Worm (Caenorhabditis elegans) whole organism, late embryonic: ENCODE data around the gene srx-105.

Experiments
- C08G9.2 ChIP-seq: sonication (generic microtip); optimal IDR thresholded peaks from 2 replicates; lab custom pipeline; 2016; ENCODE audit warnings: mild to moderate bottlenecking, missing genetic modification characterization, moderate library complexity, missing compliant biosample characterization
- K02D7.2 ChIP-seq: sonication (generic microtip); optimal IDR thresholded peaks from 2 replicates; lab custom pipeline; 2017; ENCODE audit warnings: mild to moderate bottlenecking, missing genetic modification characterization, missing compliant biosample characterization
- K09A11.1 ChIP-seq: sonication (generic microtip); optimal IDR thresholded peaks from 2 replicates; lab custom pipeline; 2017; ENCODE audit warnings: antibody characterized with exemption, mild to moderate bottlenecking, missing genetic modification characterization, missing compliant biosample characterization; ENCODE audit not compliant: insufficient read depth
- Y22D7AL.16 ChIP-seq: sonication (generic microtip); optimal IDR thresholded peaks from 2 replicates; lab custom pipeline; 2016; ENCODE audit warnings: missing genetic modification characterization, missing compliant biosample characterization
- ama-1 ChIP-seq: fragments of 150-350 bp; optimal IDR thresholded peaks from 2 replicates; lab custom pipeline; 2014
- ceh-34 ChIP-seq: sonication (generic microtip); optimal IDR thresholded peaks from 2 replicates; lab custom pipeline; 2016; ENCODE audit warnings: mild to moderate bottlenecking, missing genetic modification characterization, missing compliant biosample characterization
- ceh-45 ChIP-seq: fragments of 200-800 bp; sonication (Bioruptor generic); IDR thresholded peaks from 2 replicates; pipeline ENCODE4 v1.3.6; 2022; ENCODE audit warnings: missing genetic modification reagents, missing genetic modification characterization, missing compliant biosample characterization
- ceh-48 ChIP-seq: sonication (generic microtip); optimal IDR thresholded peaks from 2 replicates; lab custom pipeline; 2016; ENCODE audit warnings: missing genetic modification characterization, inconsistent platforms, missing compliant biosample characterization
- ceh-6 ChIP-seq: fragments of 200-800 bp; sonication (Bioruptor generic); optimal IDR thresholded peaks from 2 replicates; lab custom pipeline; 2018; ENCODE audit warnings: mild to moderate bottlenecking, missing genetic modification characterization, missing compliant biosample characterization
- che-1 ChIP-seq: sonication (generic microtip); optimal IDR thresholded peaks from 2 replicates; lab custom pipeline; 2016; ENCODE audit warnings: mild to moderate bottlenecking, missing genetic modification characterization, missing compliant biosample characterization
- dmd-4 ChIP-seq: sonication (generic microtip); optimal IDR thresholded peaks from 2 replicates; lab custom pipeline; 2016; ENCODE audit warnings: borderline replicate concordance, missing genetic modification characterization, missing compliant biosample characterization
- elt-2 ChIP-seq: sonication (generic microtip); optimal IDR thresholded peaks from 2 replicates; lab custom pipeline; 2016; ENCODE audit warnings: missing genetic modification reagents, missing genetic modification characterization, missing compliant biosample characterization
- ets-4 ChIP-seq: sonication (generic microtip); optimal IDR thresholded peaks from 2 replicates; lab custom pipeline; 2016; ENCODE audit warnings: missing genetic modification characterization, missing compliant biosample characterization
- eyg-1 ChIP-seq: sonication (generic microtip); optimal IDR thresholded peaks from 2 replicates; lab custom pipeline; 2016; ENCODE audit warnings: missing genotype, missing genetic modification characterization, missing compliant biosample characterization
- fax-1 ChIP-seq: sonication (generic microtip); optimal IDR thresholded peaks from 2 replicates; lab custom pipeline; 2016; ENCODE audit warnings: missing genotype, missing genetic modification characterization, missing compliant biosample characterization
- hlh-13 ChIP-seq: fragments of 200-800 bp; sonication (Bioruptor generic); optimal IDR thresholded peaks from 2 replicates; lab custom pipeline; 2018; ENCODE audit warnings: mild to moderate bottlenecking, missing genetic modification characterization, missing compliant biosample characterization
- hlh-30 ChIP-seq: sonication (generic microtip); optimal IDR thresholded peaks from 2 replicates; lab custom pipeline; 2017; ENCODE audit warnings: antibody characterized with exemption, missing genetic modification characterization, missing compliant biosample characterization; ENCODE audit not compliant: insufficient read depth
- hlh-8 ChIP-seq: sonication (generic microtip); optimal IDR thresholded peaks from 2 replicates; lab custom pipeline; 2016; ENCODE audit warnings: missing genotype, missing genetic modification characterization, missing compliant biosample characterization
- mec-3 ChIP-seq: sonication (generic microtip); optimal IDR thresholded peaks from 2 replicates; lab custom pipeline; 2016; ENCODE audit warnings: borderline replicate concordance, missing genetic modification characterization, missing compliant biosample characterization
- nhr-232 ChIP-seq: sonication (generic microtip); optimal IDR thresholded peaks from 2 replicates; lab custom pipeline; 2016; ENCODE audit warnings: missing genetic modification characterization, missing compliant biosample characterization
- odd-2 ChIP-seq: sonication (generic microtip); optimal IDR thresholded peaks from 2 replicates; lab custom pipeline; 2017; ENCODE audit warnings: antibody characterized with exemption, mild to moderate bottlenecking, missing genetic modification characterization, missing compliant biosample characterization
- pat-9 ChIP-seq: fragments of 200-800 bp; sonication (Bioruptor generic); optimal IDR thresholded peaks from 2 replicates; lab custom pipeline; 2018; ENCODE audit warnings: mild to moderate bottlenecking, missing genetic modification characterization, moderate library complexity, missing compliant biosample characterization
- pax-1 ChIP-seq: fragments of 150-350 bp; optimal IDR thresholded peaks from 2 replicates; lab custom pipeline; 2014; ENCODE audit warnings: missing biosample characterization, missing genetic modification characterization
- pha-2 ChIP-seq: sonication (generic microtip); optimal IDR thresholded peaks from 2 replicates; lab custom pipeline; 2017; ENCODE audit warnings: mild to moderate bottlenecking, missing genetic modification characterization, missing compliant biosample characterization
- pqm-1 ChIP-seq: sonication (generic microtip); optimal IDR thresholded peaks from 2 replicates; lab custom pipeline; 2016; ENCODE audit warnings: missing genetic modification characterization, missing compliant biosample characterization
- rnt-1 ChIP-seq: sonication (generic microtip); optimal IDR thresholded peaks from 2 replicates; lab custom pipeline; 2016; ENCODE audit warnings: missing genetic modification characterization, missing compliant biosample characterization
- sox-2 ChIP-seq: fragments of 200-800 bp; sonication (Bioruptor generic); IDR thresholded peaks from 2 replicates; pipeline ENCODE4 v1.3.6; 2022; ENCODE audit warnings: missing genetic modification reagents, missing genetic modification characterization, missing compliant biosample characterization
- syd-9 ChIP-seq: sonication (generic microtip); optimal IDR thresholded peaks from 2 replicates; lab custom pipeline; 2016; ENCODE audit warnings: mild to moderate bottlenecking, missing genetic modification characterization, moderate library complexity, missing compliant biosample characterization
- tbx-2 ChIP-seq: sonication (generic microtip); optimal IDR thresholded peaks from 2 replicates; lab custom pipeline; 2016; ENCODE audit warnings: missing genetic modification characterization, missing compliant biosample characterization
- unc-3 ChIP-seq, 2 experiments: fragments of 200-800 bp in 1 of 2; sonication (Bioruptor generic) in 1 of 2; sonication (generic microtip) in 1 of 2; conservative IDR thresholded peaks in 1 of 2; optimal IDR thresholded peaks in 1 of 2; 2 replicates each; pipeline versions ENCODE4 v1.3.6 to Lab custom; 2016 to 2022; ENCODE audit warnings: missing compliant biosample characterization in 2 of 2, missing genetic modification characterization in 2 of 2, missing genetic modification reagents in 1 of 2
- unc-42 ChIP-seq: sonication (generic microtip); optimal IDR thresholded peaks from 2 replicates; lab custom pipeline; 2016; ENCODE audit warnings: missing genotype, missing genetic modification characterization, missing compliant biosample characterization
- zip-5 ChIP-seq: sonication (generic microtip); optimal IDR thresholded peaks from 2 replicates; lab custom pipeline; 2016; ENCODE audit warnings: missing genetic modification characterization, missing compliant biosample characterization
- ztf-16 ChIP-seq: sonication (generic microtip); optimal IDR thresholded peaks from 2 replicates; lab custom pipeline; 2017; ENCODE audit warnings: missing genetic modification characterization, missing compliant biosample characterization

The srx-105 gene

ce11 chrII:3727996-3728395 is 26.8 kb upstream of the srx-105 start, which contains the start of gene C46E10.8:
TSS of gene C46E10.8 (minus strand) at chrII:3728096.
- TF ChIP-seq ceh-34 (tag; lab: Kevin White, UChicago) (no peak), mec-3 (tag; lab: Kevin White, UChicago) (no peak), Y22D7AL.16 (tag; lab: Kevin White, UChicago) (no peak), rnt-1 (tag; lab: Kevin White, UChicago) (no peak), zip-5 (no peak), C08G9.2 (tag; lab: Kevin White, UChicago) (no peak), elt-2 (no peak), ceh-48 (tag; lab: Kevin White, UChicago) (no peak), pha-2 (no peak), ama-1 (no peak)

ce11 chrII:3724175-3724715 is 23.0 kb upstream of the srx-105 start, which contains the start of gene C46E10.1:
TSS of gene C46E10.1 (plus strand) at chrII:3724225.
- TF ChIP-seq odd-2 (tag; lab: Kevin White, UChicago), result no peak
- TF ChIP-seq mec-3 (tag; lab: Kevin White, UChicago), result peak; percentile 6
- TF ChIP-seq ets-4, result no peak
- TF ChIP-seq nhr-232 (tag; lab: Kevin White, UChicago), result no peak
- TF ChIP-seq ceh-6 (GFP tag; lab: Kevin White, UChicago), result no peak
- no peak for TF ChIP-seq pat-9 (tag; lab: Kevin White, UChicago)
- no peak for TF ChIP-seq C08G9.2 (tag; lab: Kevin White, UChicago)
- TF ChIP-seq dmd-4 (tag; lab: Kevin White, UChicago), result no peak
- TF ChIP-seq, all 69 proteins: peak for 1

ce11 chrII:3721016-3721415 is 19.8 kb upstream of the srx-105 start, which contains the start of gene C46E10.3:
TSS of gene C46E10.3 (plus strand) at chrII:3721316.
- TF ChIP-seq pqm-1 (tag; lab: Kevin White, UChicago), result no peak
- no peak for TF ChIP-seq syd-9 (tag; lab: Kevin White, UChicago)
- TF ChIP-seq eyg-1 (tag; lab: Kevin White, UChicago), result no peak
- TF ChIP-seq pax-1 (tag; lab: Kevin White, UChicago), result no peak
- no peak for TF ChIP-seq ceh-45 (GFP tag; lab: Robert Waterston, UW)
- no peak for TF ChIP-seq hlh-30 (tag; lab: Kevin White, UChicago)
- TF ChIP-seq Y22D7AL.16 (tag; lab: Kevin White, UChicago), result no peak
- no peak for TF ChIP-seq K09A11.1 (tag; lab: Kevin White, UChicago)
- TF ChIP-seq fax-1 (tag; lab: Kevin White, UChicago), result no peak
- TF ChIP-seq unc-3 (GFP tag; conservative IDR thresholded peaks at IDR 0.05; lab: Robert Waterston, UW), result no peak
- TF ChIP-seq unc-3 (tag; optimal IDR thresholded peaks at IDR 0.05; lab: Kevin White, UChicago), result no peak
- no peak for TF ChIP-seq dmd-4 (tag; lab: Kevin White, UChicago)
- TF ChIP-seq unc-42 (tag; lab: Kevin White, UChicago), result no peak
- no peak for TF ChIP-seq hlh-13 (GFP tag; lab: Kevin White, UChicago)
- no peak for TF ChIP-seq ztf-16 (tag; lab: Kevin White, UChicago)
- no peak for TF ChIP-seq che-1
- TF ChIP-seq K02D7.2 (tag; lab: Kevin White, UChicago), result no peak

DNA sequence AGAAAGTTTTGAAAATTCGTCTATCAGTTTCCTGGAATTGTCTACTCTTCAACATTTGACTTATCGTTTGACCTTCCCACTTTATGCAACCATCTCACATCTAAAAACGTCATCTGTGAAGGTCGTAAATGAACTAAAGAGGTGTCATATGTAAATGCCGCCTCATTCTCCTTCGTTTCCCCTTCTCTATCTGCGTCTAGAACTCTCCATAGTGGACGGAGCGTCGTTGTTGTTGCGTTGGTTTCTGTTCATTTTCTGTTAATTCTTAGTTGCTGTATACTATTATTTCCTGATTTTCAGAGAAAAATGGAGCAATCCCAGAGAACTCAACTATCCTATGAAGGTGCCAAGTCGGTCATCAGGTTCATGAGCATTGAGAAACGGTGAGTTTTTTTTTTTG is 15.8 kb upstream of the srx-105 start, which contains the start of gene fbxc-52:
fbxc-52 (plus strand) TSS at position 301 of the 400 bp plus-strand sequence.
- TF ChIP-seq tbx-2 (tag; lab: Kevin White, UChicago), result no peak
- no peak for TF ChIP-seq sox-2 (GFP tag; lab: Robert Waterston, UW)
- no peak for TF ChIP-seq Y22D7AL.16 (tag; lab: Kevin White, UChicago)
- TF ChIP-seq hlh-8 (tag; lab: Kevin White, UChicago), result no peak
- TF ChIP-seq ceh-45 (GFP tag; lab: Robert Waterston, UW), result no peak
- TF ChIP-seq ceh-48 (tag; lab: Kevin White, UChicago), result no peak
- no peak for TF ChIP-seq ceh-34 (tag; lab: Kevin White, UChicago)
